Fruit fly (Drosophila melanogaster) Kc167 (cell line): ENCODE measurements around the gene Mhcl.

Experiments
- Myc ChIP-seq: fragments of >200 bp; optimal IDR thresholded peaks from 2 replicates; lab custom pipeline; 2017; ENCODE audit warnings: missing external identifiers
- h ChIP-seq: fragments of >200 bp; optimal IDR thresholded peaks from 3 replicates; lab custom pipeline; 2018; ENCODE audit warnings: missing external identifiers
- insv ChIP-seq: fragments of >200 bp; optimal IDR thresholded peaks from 3 replicates; lab custom pipeline; 2018; ENCODE audit warnings: missing external identifiers
- psq ChIP-seq: fragments of >200 bp; optimal IDR thresholded peaks from 2 replicates; lab custom pipeline; 2017; ENCODE audit warnings: missing external identifiers
- ttk ChIP-seq: sonication (Bioruptor generic); optimal IDR thresholded peaks from 2 replicates; lab custom pipeline; 2017; ENCODE audit warnings: missing external identifiers

dm6 chr3R:16117359-16117758 is 18.8 kb upstream of the Mhcl start:
- TF ChIP-seq Myc (no peak), insv (lab: Kevin White, UChicago) (no peak), ttk (no peak), h (lab: Kevin White, UChicago) (no peak), psq (lab: Kevin White, UChicago) (no peak)
